Fruit fly (Drosophila melanogaster) whole organism, adult: Measurements from ENCODE around the gene CG42709.

Source experiments
- CG1620 ChIP-seq: fragments of 200-800 bp; sonication (Bioruptor generic); optimal IDR thresholded peaks from 2 replicates; lab custom pipeline; 2016; ENCODE audit warnings: missing biosample characterization, missing genetic modification characterization
- CG33017 ChIP-seq: fragments of 200-800 bp; sonication (Bioruptor generic); optimal IDR thresholded peaks from 2 replicates; lab custom pipeline; 2018; ENCODE audit warnings: missing biosample characterization, mild to moderate bottlenecking, missing genetic modification characterization, moderate library complexity
- CG7045 ChIP-seq: fragments of 200-800 bp; sonication (Bioruptor generic); optimal IDR thresholded peaks from 2 replicates; lab custom pipeline; 2017; ENCODE audit warnings: missing biosample characterization, mild to moderate bottlenecking, missing genetic modification characterization
- CG7101 ChIP-seq: fragments of 200-800 bp; sonication (Bioruptor generic); optimal IDR thresholded peaks from 2 replicates; lab custom pipeline; 2018; ENCODE audit warnings: missing biosample characterization, mild to moderate bottlenecking, missing genetic modification characterization, moderate library complexity
- Crg-1 ChIP-seq: fragments of 200-800 bp; sonication (Bioruptor generic); optimal IDR thresholded peaks from 2 replicates; lab custom pipeline; 2016; ENCODE audit warnings: missing biosample characterization, missing genetic modification characterization
- Hr96 ChIP-seq: fragments of 200-800 bp; sonication (Bioruptor generic); optimal IDR thresholded peaks from 2 replicates; lab custom pipeline; 2016; ENCODE audit warnings: missing biosample characterization, missing genetic modification characterization
- Mnt ChIP-seq: fragments of 200-800 bp; sonication (Bioruptor generic); optimal IDR thresholded peaks from 2 replicates; lab custom pipeline; 2016; ENCODE audit warnings: missing biosample characterization, mild to moderate bottlenecking, missing genetic modification characterization
- bab1 ChIP-seq: fragments of 200-800 bp; sonication (Bioruptor generic); optimal IDR thresholded peaks from 3 replicates; lab custom pipeline; 2019; ENCODE audit warnings: missing biosample characterization, mild to moderate bottlenecking, missing genetic modification characterization, moderate library complexity
- cic ChIP-seq: fragments of 200-800 bp; sonication (Bioruptor generic); optimal IDR thresholded peaks from 2 replicates; lab custom pipeline; 2017; ENCODE audit warnings: missing biosample characterization, mild to moderate bottlenecking, missing genetic modification characterization, moderate library complexity
- toe ChIP-seq: fragments of 200-800 bp; sonication (Bioruptor generic); optimal IDR thresholded peaks from 2 replicates; lab custom pipeline; 2016; ENCODE audit warnings: missing biosample characterization, missing genetic modification characterization

dm6 chr3L:12746241-12746640, 43.8 kb upstream of the CG42709 start:
- TF ChIP-seq toe (GFP tag; lab: Kevin White, UChicago): no peak
- no peak for TF ChIP-seq cic (GFP tag; lab: Kevin White, UChicago)
- TF ChIP-seq Hr96 (GFP tag; lab: Kevin White, UChicago): no peak
- no peak for TF ChIP-seq CG1620 (GFP tag; lab: Kevin White, UChicago)
- TF ChIP-seq bab1 (GFP tag; lab: Kevin White, UChicago): no peak
- TF ChIP-seq Crg-1 (GFP tag; lab: Kevin White, UChicago): no peak
- no peak for TF ChIP-seq CG7045
- no peak for TF ChIP-seq Mnt (GFP tag; lab: Kevin White, UChicago)
- no peak for TF ChIP-seq CG33017 (tag; lab: Kevin White, UChicago)
- TF ChIP-seq CG7101 (tag; lab: Kevin White, UChicago): no peak
